Fruit fly (Drosophila melanogaster): ENCODE results near the gene mei-38.

mei-38 gene

dm6 chrX:1482840-1483518 lies 6.1 kb downstream of the mei-38 start, which contains the start of the genes sta and inc (continued):
- no peak for TF ChIP-seq jing (GFP tag; optimal IDR thresholded peaks at IDR 0.05)
- no peak for TF ChIP-seq CG14965 (GFP tag; optimal IDR thresholded peaks at IDR 0.05; ENCODE audit: borderline replicate concordance)
- TF ChIP-seq oc (tag; optimal IDR thresholded peaks at IDR 0.05): peak; percentile 65
- peak; percentile 69 for TF ChIP-seq CG10209 (GFP tag; optimal IDR thresholded peaks at IDR 0.05)
- peak; percentile 11 for TF ChIP-seq run (tag; optimal IDR thresholded peaks at IDR 0.05)
- no peak for TF ChIP-seq Dip2 (GFP tag; IDR thresholded peaks at IDR 0.05)
- TF ChIP-seq btn (GFP tag; optimal IDR thresholded peaks at IDR 0.05): peak; percentile 38
- TF ChIP-seq sc (optimal IDR thresholded peaks at IDR 0.05): no peak
- peak; percentile 31 for TF ChIP-seq sc (GFP tag; optimal IDR thresholded peaks at IDR 0.05)
- no peak for TF ChIP-seq Aef1 (GFP tag; IDR thresholded peaks at IDR 0.05)
- TF ChIP-seq Eip74EF (GFP tag; optimal IDR thresholded peaks at IDR 0.05): peak in 1 of 2 experiments; percentile 90
- no peak for TF ChIP-seq cato (GFP tag; optimal IDR thresholded peaks at IDR 0.05; ENCODE audit: borderline replicate concordance)
- peak; percentile 38; the same call in 1 of the 2 replicates for TF ChIP-seq inv (GFP tag; IDR thresholded peaks at IDR 0.05; ENCODE audit: partially characterized antibody)
- TF ChIP-seq Tbp (GFP tag; optimal IDR thresholded peaks at IDR 0.05): no peak
- TF ChIP-seq CG7556 (GFP tag; optimal IDR thresholded peaks at IDR 0.05): peak; percentile 60
- 0 out of 3 replicates have a peak, but pooled peaks have one; percentile 48 for TF ChIP-seq Mrtf (GFP tag; IDR thresholded peaks at IDR 0.05)
- TF ChIP-seq HLH3B (GFP tag; IDR thresholded peaks at IDR 0.05): peak; percentile 31; the same call in 1 of the 2 replicates
- no peak for TF ChIP-seq stc (GFP tag; IDR thresholded peaks at IDR 0.05)
- peak; percentile 15 for TF ChIP-seq CG8944 (GFP tag; optimal IDR thresholded peaks at IDR 0.05)
- TF ChIP-seq CG12942 (GFP tag; optimal IDR thresholded peaks at IDR 0.05): no peak
- TF ChIP-seq vfl (GFP tag; optimal IDR thresholded peaks at IDR 0.05): peak; percentile 42
- TF ChIP-seq CG14667 (GFP tag; IDR thresholded peaks at IDR 0.05): no peak
- peak; percentile 17 for TF ChIP-seq twi (tag; optimal IDR thresholded peaks at IDR 0.05)
- peak; percentile 48 for TF ChIP-seq CG11398 (GFP tag; optimal IDR thresholded peaks at IDR 0.05)
- no peak for TF ChIP-seq crc (GFP tag; optimal IDR thresholded peaks at IDR 0.05)
- peak; percentile 73 for TF ChIP-seq CG18619 (GFP tag; optimal IDR thresholded peaks at IDR 0.05)
- peak; percentile 52 for TF ChIP-seq CG4707 (GFP tag; optimal IDR thresholded peaks at IDR 0.05)
- peak; percentile 32; the same call in 1 of the 2 replicates for TF ChIP-seq lmd (GFP tag; IDR thresholded peaks at IDR 0.05)
- TF ChIP-seq ems (GFP tag; optimal IDR thresholded peaks at IDR 0.05): peak; percentile 45
- TF ChIP-seq HLHmδ (GFP tag; optimal IDR thresholded peaks at IDR 0.05): peak; percentile 95
- peak; percentile 75 for TF ChIP-seq NfI (GFP tag; optimal IDR thresholded peaks at IDR 0.05)
- TF ChIP-seq ham (GFP tag; IDR thresholded peaks at IDR 0.05): no peak
- TF ChIP-seq her (GFP tag; optimal IDR thresholded peaks at IDR 0.05): peak; percentile 83
- peak; percentile 84 for TF ChIP-seq BtbVII (GFP tag; optimal IDR thresholded peaks at IDR 0.05)
- peak; percentile 49 for TF ChIP-seq dmrt99B (tag; optimal IDR thresholded peaks at IDR 0.05)
- peak; percentile 94 for TF ChIP-seq YL-1 (GFP tag; optimal IDR thresholded peaks at IDR 0.05)
- peak; percentile 61 for TF ChIP-seq Max (GFP tag; optimal IDR thresholded peaks at IDR 0.05)
- no peak for TF ChIP-seq Hr78 (GFP tag; optimal IDR thresholded peaks at IDR 0.05)
- TF ChIP-seq MESR4 (GFP tag; optimal IDR thresholded peaks at IDR 0.05): peak; percentile 96
- no peak for TF ChIP-seq pan (optimal IDR thresholded peaks at IDR 0.05)
- TF ChIP-seq pan (GFP tag; optimal IDR thresholded peaks at IDR 0.05 in 1 of 2, IDR thresholded peaks at IDR 0.05 in 1 of 2): peak in 1 of 2 experiments; percentile 42
- TF ChIP-seq pfk (GFP tag; optimal IDR thresholded peaks at IDR 0.05): no peak
- no peak for TF ChIP-seq CG17612 (GFP tag; IDR thresholded peaks at IDR 0.05)
- no peak for TF ChIP-seq GATAe (GFP tag; conservative IDR thresholded peaks at IDR 0.05)
- TF ChIP-seq ara (GFP tag; IDR thresholded peaks at IDR 0.05): no peak
- peak; percentile 21; the same call in 1 of the 2 replicates for TF ChIP-seq Awh (GFP tag; IDR thresholded peaks at IDR 0.05)
- TF ChIP-seq Ptx1 (GFP tag; IDR thresholded peaks at IDR 0.05): no peak
- peak; percentile 60 for TF ChIP-seq CG10274 (GFP tag; optimal IDR thresholded peaks at IDR 0.05)
- peak in 1 of 2 experiments; percentile 49 for TF ChIP-seq bsh (GFP tag; optimal IDR thresholded peaks at IDR 0.05)
